Fruit fly (Drosophila melanogaster) S2 (cell line): ENCODE measurements around the gene CenG1A.

Experiments used
- CG8478 ChIP-seq: fragments of >200 bp; optimal IDR thresholded peaks from 2 replicates; lab custom pipeline; 2018
- CTCF ChIP-seq, 2 experiments: fragments of >200 bp; optimal IDR thresholded peaks; 2 replicates each; lab custom pipeline; 2018

Gene CenG1A

DNA sequence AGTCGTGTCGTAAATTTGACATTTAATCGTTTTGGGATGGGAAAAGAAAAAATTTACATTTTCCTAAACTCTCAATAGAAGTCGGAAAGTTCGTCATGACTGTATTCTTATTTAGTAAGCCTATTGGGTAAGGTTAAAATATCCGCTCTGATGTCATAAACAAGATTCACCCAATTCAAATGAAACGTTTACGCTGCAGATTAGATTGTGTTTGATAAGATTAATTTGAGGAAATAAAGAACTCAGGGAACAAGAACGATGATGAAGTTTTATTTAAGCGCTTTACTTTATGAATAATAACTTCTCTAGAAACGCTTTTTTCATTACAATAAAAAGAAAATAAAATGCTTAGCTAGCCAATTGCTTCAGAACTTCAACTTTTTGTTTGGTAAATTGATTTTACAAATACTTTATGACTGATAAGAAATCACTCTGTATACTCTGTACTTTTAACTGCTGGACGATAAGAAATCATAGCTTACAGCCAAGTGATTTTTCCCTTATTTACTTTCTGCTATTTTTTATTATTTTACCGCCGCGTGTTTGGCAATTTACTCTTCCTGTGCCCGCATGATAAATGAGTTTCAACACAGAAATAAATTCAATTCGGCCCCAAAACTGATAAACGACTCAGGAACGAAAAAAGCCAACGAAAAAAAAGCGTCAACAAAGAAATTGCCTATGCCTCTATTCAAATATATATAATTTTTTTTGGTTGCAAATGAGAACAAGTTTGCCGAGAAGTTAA lies 51.1 kb downstream of the CenG1A start:
- no peak for TF ChIP-seq CG8478
- no peak for TF ChIP-seq CTCF (optimal IDR thresholded peaks at IDR 0.05; lab: Kevin White, UChicago)

DNA sequence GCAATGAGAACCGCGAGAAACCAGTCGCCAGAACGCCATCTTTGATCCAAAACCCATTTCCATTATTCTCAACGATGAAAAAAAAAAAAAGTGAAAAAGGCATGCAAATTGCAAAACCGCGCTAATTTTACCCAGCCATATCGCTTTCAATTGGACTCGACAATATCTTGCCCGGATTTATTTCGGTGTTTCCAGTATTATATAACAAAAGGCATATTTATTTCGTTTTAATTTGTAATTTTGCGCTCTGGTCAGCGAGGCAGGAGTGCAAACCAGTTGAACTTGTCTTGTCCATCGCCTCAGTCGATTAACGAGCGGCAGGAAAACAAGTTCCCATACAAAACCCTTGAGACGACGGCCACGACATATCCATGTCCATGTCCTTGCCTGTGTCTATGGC lies 54.6 kb downstream of the CenG1A start:
- TF ChIP-seq CG8478 (no peak), CTCF (optimal IDR thresholded peaks at IDR 0.05; lab: Kevin White, UChicago) (no peak)

DNA sequence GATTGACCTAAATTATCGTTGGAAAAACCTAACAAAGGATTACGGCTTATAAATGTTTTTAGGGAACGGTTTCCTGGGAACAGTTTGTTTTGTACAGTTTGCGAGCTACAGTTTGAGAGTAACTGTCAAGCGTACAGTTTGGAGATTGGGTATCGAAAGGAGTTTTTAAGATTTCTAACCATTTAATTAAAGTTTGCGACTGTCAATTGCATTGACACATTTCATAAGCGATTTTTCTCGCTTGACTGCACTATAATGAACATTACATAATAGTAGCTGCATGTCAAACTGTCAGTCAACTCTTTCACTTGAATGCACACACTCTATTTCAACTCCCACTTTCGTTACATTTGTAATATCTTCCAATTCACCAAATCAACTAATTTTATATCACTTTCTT lies 57.5 kb downstream of the CenG1A start:
- peak; percentile 11 to 28 for TF ChIP-seq CTCF (optimal IDR thresholded peaks at IDR 0.05; lab: Kevin White, UChicago)
- TF ChIP-seq CG8478 = no peak

dm6 chr2L:13893439-13893838 lies 58.1 kb downstream of the CenG1A start:
- no peak for TF ChIP-seq CTCF (optimal IDR thresholded peaks at IDR 0.05; lab: Kevin White, UChicago)
- TF ChIP-seq CG8478 = no peak

DNA sequence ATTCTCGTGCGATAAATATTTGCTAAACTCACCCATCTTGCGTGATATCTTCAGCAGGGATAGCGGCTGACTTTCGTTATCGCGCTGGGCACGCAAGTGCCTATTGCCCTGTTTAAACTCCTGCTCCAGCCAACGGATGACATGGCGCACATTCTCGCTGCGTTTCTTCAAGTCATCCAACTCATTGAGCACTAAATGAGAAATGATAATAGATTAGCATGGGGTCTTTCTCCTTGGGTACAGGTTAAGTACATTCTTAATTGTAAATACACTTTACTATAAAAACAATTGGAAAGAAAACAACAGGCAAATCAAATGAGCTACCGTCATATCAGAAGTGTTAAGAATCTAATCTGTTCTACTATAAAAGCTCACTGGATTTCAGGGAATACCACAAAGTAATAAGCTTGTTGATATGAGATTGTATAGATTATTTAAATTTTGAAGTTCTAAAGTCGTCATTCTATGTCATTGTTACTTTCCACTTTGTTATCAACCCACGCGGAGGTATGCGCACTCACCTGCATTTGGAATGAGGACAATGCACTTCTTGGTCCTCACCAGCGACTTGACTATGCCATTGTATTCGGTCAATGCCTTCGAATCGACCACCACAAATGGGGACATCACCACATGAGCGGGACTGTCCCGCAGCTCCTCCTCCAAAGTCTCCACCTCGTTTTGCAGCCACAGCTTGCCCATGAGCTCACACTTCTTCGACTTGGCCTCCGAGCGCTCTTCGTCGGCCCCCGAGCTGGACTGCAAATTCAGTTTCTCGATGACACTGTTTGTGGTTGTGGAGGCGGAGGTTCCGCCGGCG lies 65.0 kb downstream of the CenG1A start:
- TF ChIP-seq CTCF (optimal IDR thresholded peaks at IDR 0.05; lab: Kevin White, UChicago) (no peak), CG8478 (no peak)

dm6 chr2L:13903796-13904330 lies 68.5 kb downstream of the CenG1A start:
- TF ChIP-seq CTCF (optimal IDR thresholded peaks at IDR 0.05; lab: Kevin White, UChicago) (no peak), CG8478 (no peak)

- TF ChIP-seq CTCF (optimal IDR thresholded peaks at IDR 0.05; lab: Kevin White, UChicago) (peak; percentile 32 to 51), CG8478 (no peak)
Observed at dm6 chr2L:13904331-13904911, 69.1 kb downstream of the CenG1A start, which contains the start of gene Smg5. Gene Smg5 (minus strand): TSS chr2L:13904661.

- TF ChIP-seq CG8478 (no peak), CTCF (optimal IDR thresholded peaks at IDR 0.05; lab: Kevin White, UChicago) (no peak)
Observed at dm6 chr2L:13905072-13905847, 69.9 kb downstream of the CenG1A start, which contains the start of gene Ance. Gene Ance (plus strand): TSS chr2L:13905645.

DNA sequence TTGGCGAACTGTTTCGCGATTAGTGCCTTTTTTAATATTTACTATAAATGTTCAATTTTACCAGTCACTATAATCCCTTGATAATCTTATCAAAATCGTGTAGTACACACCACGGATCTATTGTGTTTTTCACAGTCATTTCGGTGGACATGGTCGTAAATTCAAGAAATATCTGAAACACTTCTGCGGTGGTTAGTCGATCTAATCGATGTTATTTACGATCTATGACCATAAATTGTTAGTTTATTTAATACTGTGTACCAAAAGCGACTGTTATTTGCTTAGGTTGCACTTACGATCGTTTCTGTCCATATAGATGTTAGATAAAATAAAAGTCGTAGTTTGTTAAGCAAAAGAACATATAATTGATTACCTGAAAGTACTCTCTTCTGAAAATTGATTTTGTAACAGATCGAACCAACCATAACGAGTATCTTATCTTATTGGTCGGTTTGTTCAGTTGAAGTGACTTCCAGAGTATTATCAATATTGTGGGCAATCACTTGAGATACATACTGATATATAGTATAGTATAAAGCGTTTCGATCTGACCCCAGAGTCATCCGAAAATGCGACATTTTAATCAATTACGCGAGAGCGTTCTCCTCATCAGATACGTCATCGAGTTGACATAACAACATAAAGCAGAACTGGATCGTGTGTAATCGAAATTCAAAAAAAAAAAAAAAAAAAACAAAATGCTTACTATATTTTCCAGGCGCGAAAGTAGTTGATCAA lies 70.7 kb downstream of the CenG1A start:
- no peak for TF ChIP-seq CG8478
- no peak for TF ChIP-seq CTCF (optimal IDR thresholded peaks at IDR 0.05; lab: Kevin White, UChicago)

dm6 chr2L:13909033-13909432 lies 73.7 kb downstream of the CenG1A start, which contains the start of gene Ance-2:
Gene Ance-2 (plus strand): TSS chr2L:13909333.
- TF ChIP-seq CG8478 (no peak), CTCF (optimal IDR thresholded peaks at IDR 0.05; lab: Kevin White, UChicago) (no peak)

DNA sequence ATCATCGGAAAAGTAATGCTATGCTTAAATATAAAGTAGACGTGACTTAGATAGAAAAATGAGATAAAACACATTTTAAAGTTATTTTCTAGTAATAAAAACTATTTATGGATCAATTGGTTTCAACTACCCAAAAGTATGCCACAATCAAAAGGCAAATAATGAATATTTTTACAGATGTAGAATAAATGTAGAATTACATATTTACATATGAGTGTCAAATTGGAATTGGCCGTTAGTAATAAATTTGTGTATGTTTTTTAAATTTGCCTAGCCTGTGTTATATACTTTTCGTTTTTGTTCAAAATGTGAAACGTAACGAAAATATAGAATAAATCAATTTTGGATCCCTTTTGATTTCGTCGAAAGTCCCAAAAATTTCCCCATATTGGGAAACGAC lies 76.4 kb downstream of the CenG1A start, which contains the start of gene Acyp:
TSS of gene Acyp (plus strand) at position 301 of the 400 bp plus-strand sequence.
- no peak for TF ChIP-seq CG8478

- no peak for TF ChIP-seq CTCF (optimal IDR thresholded peaks at IDR 0.05; lab: Kevin White, UChicago)
- TF ChIP-seq CG8478 = no peak
Observed at dm6 chr2L:13914425-13914824, 79.1 kb downstream of the CenG1A start, which contains the start of gene Ance-3. Gene Ance-3 (plus strand): TSS chr2L:13914725.

DNA sequence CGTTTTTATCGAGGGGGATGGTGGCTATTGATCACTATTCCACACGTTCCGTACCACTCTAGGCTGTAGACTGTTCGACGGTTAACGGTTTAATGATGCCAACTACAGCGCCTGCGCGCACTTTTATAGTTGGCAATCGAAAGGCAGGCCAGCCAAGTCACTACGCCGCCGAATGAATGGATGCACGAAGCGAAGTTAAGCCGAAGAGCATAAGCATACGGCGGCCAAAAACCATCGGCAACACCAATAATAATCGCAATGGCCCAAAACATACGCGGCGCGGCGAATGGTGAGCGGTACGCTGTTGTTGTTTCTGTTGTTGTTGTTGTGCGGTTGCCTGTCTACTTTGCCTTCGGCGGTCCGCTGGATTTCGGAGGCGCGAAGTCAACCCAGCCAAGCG lies 88.1 kb downstream of the CenG1A start, which contains the start of gene Vajk1:
TSS of gene Vajk1 (minus strand) at position 101 of the 400 bp plus-strand sequence.
- TF ChIP-seq CG8478 (no peak), CTCF (optimal IDR thresholded peaks at IDR 0.05; lab: Kevin White, UChicago) (no peak)

- no peak for TF ChIP-seq CTCF (optimal IDR thresholded peaks at IDR 0.05; lab: Kevin White, UChicago)
- no peak for TF ChIP-seq CG8478
Observed at dm6 chr2L:13923984-13924383, 88.6 kb downstream of the CenG1A start.
